Fruit fly (Drosophila melanogaster) S2 (cell line): ENCODE results near the gene spn-D.

Experiments
- CG8478 ChIP-seq: fragments of >200 bp; optimal IDR thresholded peaks from 2 replicates; lab custom pipeline; 2018
- CTCF ChIP-seq, 2 experiments: fragments of >200 bp; optimal IDR thresholded peaks; 2 replicates each; lab custom pipeline; 2018

Gene spn-D

dm6 chr3R:27139963-27140362, 25.6 kb upstream of the spn-D start:
- TF ChIP-seq CG8478 (no peak), CTCF (optimal IDR thresholded peaks at IDR 0.05; lab: Kevin White, UChicago) (no peak)

dm6 chr3R:27148812-27149769, 16.4 kb upstream of the spn-D start:
- TF ChIP-seq CG8478 (no peak), CTCF (optimal IDR thresholded peaks at IDR 0.05; lab: Kevin White, UChicago) (no peak)

dm6 chr3R:27149884-27150676, 15.4 kb upstream of the spn-D start:
- TF ChIP-seq CTCF (optimal IDR thresholded peaks at IDR 0.05; lab: Kevin White, UChicago) (no peak), CG8478 (no peak)

dm6 chr3R:27150685-27151515, 14.6 kb upstream of the spn-D start, which contains the start of gene CG6051:
Gene CG6051, minus strand, starts transcription at chr3R:27151069.
- TF ChIP-seq CG8478 (no peak), CTCF (optimal IDR thresholded peaks at IDR 0.05; lab: Kevin White, UChicago) (peak; percentile 26 to 44)

dm6 chr3R:27151516-27151823, 14.0 kb upstream of the spn-D start, which contains the start of gene Men-b:
Gene Men-b, plus strand, starts transcription at chr3R:27151662.
- TF ChIP-seq CTCF (optimal IDR thresholded peaks at IDR 0.05; lab: Kevin White, UChicago) (peak; percentile 79 to 80), CG8478 (no peak)

dm6 chr3R:27152129-27152968, 13.2 kb upstream of the spn-D start:
- no peak for TF ChIP-seq CG8478
- no peak for TF ChIP-seq CTCF (optimal IDR thresholded peaks at IDR 0.05; lab: Kevin White, UChicago)

- TF ChIP-seq CG8478 (no peak), CTCF (optimal IDR thresholded peaks at IDR 0.05; lab: Kevin White, UChicago) (no peak)
Observed at dm6 chr3R:27153062-27153878, 12.2 kb upstream of the spn-D start.

- TF ChIP-seq CG8478 (no peak), CTCF (optimal IDR thresholded peaks at IDR 0.05; lab: Kevin White, UChicago) (no peak)
Observed at dm6 chr3R:27154001-27154400, 11.5 kb upstream of the spn-D start.

dm6 chr3R:27157814-27158213, 7.7 kb upstream of the spn-D start, which contains the start of gene grass:
Gene grass, plus strand, starts transcription at chr3R:27157948.
- TF ChIP-seq CG8478 (no peak), CTCF (optimal IDR thresholded peaks at IDR 0.05; lab: Kevin White, UChicago) (no peak)

- TF ChIP-seq CTCF (optimal IDR thresholded peaks at IDR 0.05; lab: Kevin White, UChicago) (no peak), CG8478 (no peak)
Observed at dm6 chr3R:27159870-27160269, 5.6 kb upstream of the spn-D start.

dm6 chr3R:27160858-27161257, 4.7 kb upstream of the spn-D start, which contains the start of gene CG5909:
Gene CG5909, plus strand, starts transcription at chr3R:27161158.
- TF ChIP-seq CG8478 (no peak), CTCF (optimal IDR thresholded peaks at IDR 0.05; lab: Kevin White, UChicago) (no peak)

- TF ChIP-seq CTCF (optimal IDR thresholded peaks at IDR 0.05; lab: Kevin White, UChicago) (no peak), CG8478 (no peak)
Observed at dm6 chr3R:27162824-27163223, 2.7 kb upstream of the spn-D start, which contains the start of gene ppk31. Gene ppk31, plus strand, starts transcription at chr3R:27163124.

dm6 chr3R:27167350-27167749, 1.8 kb downstream of the spn-D start:
- TF ChIP-seq CTCF (optimal IDR thresholded peaks at IDR 0.05; lab: Kevin White, UChicago) (no peak), CG8478 (no peak)
